Worm (Caenorhabditis elegans) whole organism, late embryonic: ENCODE data around the gene Y57G11C.1130.

Experiments
- T23F11.4 ChIP-seq: fragments of 200-800 bp; sonication (Bioruptor generic); optimal IDR thresholded peaks from 2 replicates; lab custom pipeline; 2018; ENCODE audit warnings: mild to moderate bottlenecking, missing genetic modification characterization, missing compliant biosample characterization
- ama-1 ChIP-seq: fragments of 150-350 bp; optimal IDR thresholded peaks from 2 replicates; lab custom pipeline; 2014
- ceh-34 ChIP-seq: sonication (generic microtip); optimal IDR thresholded peaks from 2 replicates; lab custom pipeline; 2016; ENCODE audit warnings: mild to moderate bottlenecking, missing genetic modification characterization, missing compliant biosample characterization
- pag-3 ChIP-seq: sonication (generic microtip); optimal IDR thresholded peaks from 2 replicates; lab custom pipeline; 2016; ENCODE audit warnings: missing compliant biosample characterization, missing genetic modification characterization, borderline replicate concordance
- pros-1 ChIP-seq: fragments of 150-350 bp; optimal IDR thresholded peaks from 2 replicates; lab custom pipeline; 2014; ENCODE audit warnings: missing biosample characterization, missing genetic modification reagents, missing genetic modification characterization
- rnt-1 ChIP-seq: sonication (generic microtip); optimal IDR thresholded peaks from 2 replicates; lab custom pipeline; 2016; ENCODE audit warnings: missing genetic modification characterization, missing compliant biosample characterization
- tbx-7 ChIP-seq: sonication (generic microtip); optimal IDR thresholded peaks from 2 replicates; lab custom pipeline; 2016; ENCODE audit warnings: missing genotype, missing genetic modification characterization, missing compliant biosample characterization
- ttx-3 ChIP-seq: sonication (generic microtip); optimal IDR thresholded peaks from 2 replicates; lab custom pipeline; 2016; ENCODE audit warnings: missing genetic modification reagents, missing genetic modification characterization, missing compliant biosample characterization

- no peak for TF ChIP-seq tbx-7
- no peak for TF ChIP-seq rnt-1 (tag; lab: Kevin White, UChicago)
- TF ChIP-seq pros-1 (tag; lab: Kevin White, UChicago), result no peak
- no peak for TF ChIP-seq pag-3 (tag; lab: Kevin White, UChicago)
- TF ChIP-seq ceh-34 (tag; lab: Kevin White, UChicago), result no peak
- no peak for TF ChIP-seq ama-1
- TF ChIP-seq ttx-3 (tag; lab: Kevin White, UChicago), result no peak
- TF ChIP-seq T23F11.4 (GFP tag; lab: Kevin White, UChicago), result no peak
These were observed 13.7 kb downstream of the Y57G11C.1130 start, which contains the start of gene coq-3 for ce11 chrIV:14795918-14796488.
